Fruit fly (Drosophila melanogaster) whole organism, wandering third instar larva: ENCODE measurements around the gene CG32642.
A peak's percentile ranks its signal among the peaks of the same experiment; 100 is the strongest.

ENCODE experiments used
- Abd-B ChIP-seq: fragments of >200 bp; optimal IDR thresholded peaks from 2 replicates; lab custom pipeline; 2017; ENCODE audit warnings: missing biosample characterization, missing genetic modification characterization
- Dfd ChIP-seq: fragments of >200 bp; optimal IDR thresholded peaks from 2 replicates; lab custom pipeline; 2017; ENCODE audit warnings: missing biosample characterization, missing genetic modification characterization
- HLH106 ChIP-seq: fragments of 200-800 bp; optimal IDR thresholded peaks from 3 replicates; lab custom pipeline; 2019; ENCODE audit warnings: missing biosample characterization, mild to moderate bottlenecking, missing genetic modification characterization, moderate library complexity
- Hnf4 ChIP-seq: fragments of 200-800 bp; sonication (Bioruptor generic); optimal IDR thresholded peaks from 2 replicates; lab custom pipeline; 2016; ENCODE audit warnings: missing biosample characterization, mild to moderate bottlenecking, missing genetic modification characterization
- Hr78 ChIP-seq: fragments of >200 bp; optimal IDR thresholded peaks from 2 replicates; lab custom pipeline; 2017; ENCODE audit warnings: missing biosample characterization, missing genetic modification characterization
- Myc ChIP-seq: fragments of >200 bp; optimal IDR thresholded peaks from 2 replicates; lab custom pipeline; 2017
- N ChIP-seq: fragments of >200 bp; optimal IDR thresholded peaks from 2 replicates; lab custom pipeline; 2018; ENCODE audit warnings: missing biosample characterization, missing external identifiers, missing genetic modification characterization
- br ChIP-seq: fragments of 200-800 bp; sonication (Bioruptor generic); optimal IDR thresholded peaks from 2 replicates; lab custom pipeline; 2016; ENCODE audit warnings: missing biosample characterization, missing genetic modification characterization
- dsf ChIP-seq: sonication (Bioruptor generic); optimal IDR thresholded peaks from 2 replicates; lab custom pipeline; 2016; ENCODE audit warnings: missing biosample characterization, missing genetic modification characterization, borderline replicate concordance
- fru ChIP-seq: fragments of 200-800 bp; sonication (Bioruptor generic); optimal IDR thresholded peaks from 3 replicates; lab custom pipeline; 2016; ENCODE audit warnings: missing biosample characterization, mild to moderate bottlenecking, missing genetic modification characterization
- lola ChIP-seq: fragments of >200 bp; optimal IDR thresholded peaks from 2 replicates; lab custom pipeline; 2017; ENCODE audit warnings: missing biosample characterization, missing genetic modification characterization
- pan ChIP-seq: fragments of >200 bp; optimal IDR thresholded peaks from 2 replicates; lab custom pipeline; 2017
- usp ChIP-seq: fragments of >200 bp; optimal IDR thresholded peaks from 2 replicates; lab custom pipeline; 2017; ENCODE audit warnings: missing biosample characterization, missing genetic modification characterization
- woc ChIP-seq: sonication (Bioruptor generic); optimal IDR thresholded peaks from 2 replicates; lab custom pipeline; 2016; ENCODE audit warnings: missing biosample characterization, mild to moderate bottlenecking, missing genetic modification characterization

DNA sequence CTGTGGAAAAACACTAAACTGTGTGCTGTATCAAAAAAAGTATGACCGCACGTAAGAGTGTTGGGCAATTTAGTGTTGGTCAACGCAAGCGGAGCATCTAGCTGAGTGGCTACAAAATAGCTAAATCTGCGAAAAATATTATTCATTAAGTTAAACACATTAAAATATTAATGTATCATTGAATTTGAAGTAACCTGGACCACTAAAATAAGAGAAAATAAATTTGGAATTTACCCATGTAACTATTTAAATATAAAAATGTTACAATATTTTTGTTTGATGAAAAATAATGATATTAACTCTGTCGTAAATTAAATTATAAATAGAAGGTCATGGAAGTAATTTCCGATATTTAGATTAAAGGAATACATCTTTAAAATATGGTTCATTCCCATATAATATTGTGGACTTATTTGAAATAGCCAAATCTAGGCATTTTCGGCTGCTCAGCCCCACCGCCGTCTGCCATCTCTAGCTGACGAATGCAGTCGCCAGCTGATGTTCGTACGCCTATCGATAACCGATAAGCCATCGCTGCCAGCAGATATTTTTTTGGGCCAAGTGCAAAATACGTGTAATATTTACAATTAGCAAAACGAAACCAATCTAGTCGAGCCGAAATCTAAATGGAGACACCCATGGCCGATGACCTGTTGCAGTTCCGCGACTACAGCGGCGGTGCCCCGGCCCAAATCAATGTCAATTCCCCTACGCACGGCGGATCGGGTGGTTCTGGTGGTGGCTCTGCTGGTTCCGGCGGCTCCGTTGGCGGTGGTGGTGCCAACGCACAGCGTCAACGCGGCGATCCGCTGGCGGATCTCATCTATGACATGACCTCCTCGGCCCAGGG, 49.2 kb upstream of the CG32642 start, which contains the start of the genes Brms1 and CG4645:
- TF ChIP-seq HLH106 (tag; lab: Kevin White, UChicago) (peak; percentile 66), lola (GFP tag; lab: Kevin White, UChicago) (no peak), usp (GFP tag; lab: Kevin White, UChicago) (no peak), pan (no peak), Dfd (GFP tag; lab: Kevin White, UChicago) (no peak), fru (GFP tag; lab: Kevin White, UChicago) (peak; percentile 54), woc (GFP tag; lab: Kevin White, UChicago) (peak; percentile 57), dsf (GFP tag; lab: Kevin White, UChicago) (peak; percentile 22), Hnf4 (GFP tag; lab: Kevin White, UChicago) (no peak), Abd-B (no peak), Myc (lab: Kevin White, UChicago) (peak; percentile 91), Hr78 (GFP tag; lab: Kevin White, UChicago) (no peak), N (GFP tag; lab: Kevin White, UChicago) (no peak), br (GFP tag; lab: Kevin White, UChicago) (peak; percentile 30)
